Fruit fly (Drosophila melanogaster) whole organism, embryonic: ENCODE results near the gene CG16779.
A peak's percentile ranks its signal among the peaks of the same experiment; 100 is the strongest.

ENCODE experiments used
- ATbp ChIP-seq: fragments of 200-800 bp; sonication (Bioruptor generic); optimal IDR thresholded peaks from 2 replicates; lab custom pipeline; 2017; ENCODE audit warnings: missing biosample characterization, mild to moderate bottlenecking, missing genetic modification characterization, missing genetic modification reagents
- BEAF-32 ChIP-seq: fragments of 200-800 bp; sonication (Bioruptor generic); optimal IDR thresholded peaks from 3 replicates; lab custom pipeline; 2017; ENCODE audit warnings: missing biosample characterization, missing genetic modification characterization, mild to moderate bottlenecking, moderate library complexity, missing genetic modification reagents
- BtbVII ChIP-seq: fragments of 200-800 bp; sonication (Bioruptor generic); optimal IDR thresholded peaks from 3 replicates; lab custom pipeline; 2017; ENCODE audit warnings: missing biosample characterization, mild to moderate bottlenecking, missing genetic modification characterization
- C15 ChIP-seq: fragments of 200-800 bp; sonication (Bioruptor generic); IDR thresholded peaks from 3 replicates; pipeline ENCODE4 v1.3.6; 2022; ENCODE audit warnings: missing biosample characterization, missing genetic modification characterization
- CG10543 ChIP-seq: fragments of 200-800 bp; sonication (Bioruptor generic); optimal IDR thresholded peaks from 3 replicates; lab custom pipeline; 2017; ENCODE audit warnings: missing biosample characterization, mild to moderate bottlenecking, missing genetic modification characterization, moderate library complexity
- CG10979 ChIP-seq: fragments of 200-800 bp; sonication (Bioruptor generic); optimal IDR thresholded peaks from 2 replicates; lab custom pipeline; 2018; ENCODE audit warnings: missing biosample characterization, mild to moderate bottlenecking, missing genetic modification characterization, moderate library complexity
- CG12071 ChIP-seq: fragments of 200-800 bp; sonication (Bioruptor generic); optimal IDR thresholded peaks from 3 replicates; lab custom pipeline; 2018; ENCODE audit warnings: missing biosample characterization, mild to moderate bottlenecking, missing genetic modification characterization
- CG12299 ChIP-seq: fragments of 200-800 bp; sonication (Bioruptor generic); optimal IDR thresholded peaks from 2 replicates; lab custom pipeline; 2018; ENCODE audit warnings: missing biosample characterization, mild to moderate bottlenecking, missing genetic modification characterization
- CG12659 ChIP-seq: fragments of 200-800 bp; sonication (Bioruptor generic); optimal IDR thresholded peaks from 3 replicates; lab custom pipeline; 2017; ENCODE audit warnings: mild to moderate bottlenecking, missing biosample characterization, missing genetic modification reagents, missing genetic modification characterization
- CG13296 ChIP-seq: fragments of 200-800 bp; sonication (Bioruptor generic); optimal IDR thresholded peaks from 3 replicates; lab custom pipeline; 2018; ENCODE audit warnings: missing biosample characterization, mild to moderate bottlenecking, missing genetic modification characterization
- CG13424 ChIP-seq: fragments of 200-800 bp; sonication (Bioruptor generic); optimal IDR thresholded peaks from 2 replicates; lab custom pipeline; 2019; ENCODE audit warnings: missing biosample characterization, mild to moderate bottlenecking, missing genetic modification characterization, moderate library complexity
- CG15601 ChIP-seq: fragments of 200-800 bp; sonication (Bioruptor generic); optimal IDR thresholded peaks from 3 replicates; lab custom pipeline; 2019; ENCODE audit warnings: missing biosample characterization, mild to moderate bottlenecking, missing genetic modification characterization, moderate library complexity
- CG17359 ChIP-seq: fragments of 200-800 bp; sonication (Bioruptor generic); optimal IDR thresholded peaks from 3 replicates; lab custom pipeline; 2018; ENCODE audit warnings: missing biosample characterization, mild to moderate bottlenecking, missing genetic modification characterization, moderate library complexity
- CG2678 ChIP-seq: fragments of 200-800 bp; sonication (Bioruptor generic); optimal IDR thresholded peaks from 3 replicates; lab custom pipeline; 2019; ENCODE audit warnings: missing biosample characterization, mild to moderate bottlenecking, missing genetic modification characterization, moderate library complexity
- CG34376 ChIP-seq: fragments of 200-800 bp; sonication (Bioruptor generic); optimal IDR thresholded peaks from 2 replicates; lab custom pipeline; 2018; ENCODE audit warnings: missing biosample characterization, mild to moderate bottlenecking, missing genetic modification characterization
- CG4328 ChIP-seq: fragments of 200-800 bp; sonication (Bioruptor generic); optimal IDR thresholded peaks from 3 replicates; lab custom pipeline; 2017; ENCODE audit warnings: missing biosample characterization, missing genetic modification reagents, missing genetic modification characterization
- CG4404 ChIP-seq: fragments of 200-800 bp; sonication (Bioruptor generic); IDR thresholded peaks from 2 replicates; pipeline ENCODE4 v1.3.6; 2022; ENCODE audit warnings: missing biosample characterization, missing genetic modification characterization
- CG6272 ChIP-seq: fragments of 200-800 bp; sonication (Bioruptor generic); IDR thresholded peaks from 2 replicates; pipeline ENCODE4 v1.3.6; 2022; ENCODE audit warnings: missing biosample characterization, missing genetic modification characterization
- CG6813 ChIP-seq: fragments of 200-800 bp; sonication (Bioruptor generic); optimal IDR thresholded peaks from 2 replicates; lab custom pipeline; 2017; ENCODE audit warnings: missing biosample characterization, missing genetic modification characterization, mild to moderate bottlenecking, moderate library complexity, missing genetic modification reagents
- CG8290 ChIP-seq, 3 experiments: fragments of 200-800 bp; sonication (Bioruptor generic); optimal IDR thresholded peaks; 2 replicates each; lab custom pipeline; 2016 to 2019; ENCODE audit warnings: missing biosample characterization in 3 of 3, missing genetic modification characterization in 3 of 3, mild to moderate bottlenecking in 2 of 3, moderate library complexity in 1 of 3
- CrebB ChIP-seq: fragments of 200-800 bp; sonication (Bioruptor generic); optimal IDR thresholded peaks from 3 replicates; lab custom pipeline; 2018; ENCODE audit warnings: missing biosample characterization, mild to moderate bottlenecking, missing genetic modification characterization
- Dfd ChIP-seq, 2 experiments: fragments of >200 bp; optimal IDR thresholded peaks; 2 replicates each; lab custom pipeline; 2017; ENCODE audit warnings: missing biosample characterization in 2 of 2, missing genetic modification characterization in 2 of 2
- E2f2 ChIP-seq: fragments of 200-800 bp; sonication (Bioruptor generic); IDR thresholded peaks from 2 replicates; pipeline ENCODE4 v1.3.6; 2022; ENCODE audit warnings: missing biosample characterization, missing genetic modification characterization
- Ets65A ChIP-seq: fragments of 200-800 bp; sonication (Bioruptor generic); peaks from one replicate; lab custom pipeline; 2016; ENCODE audit warnings: missing biosample characterization, missing genetic modification characterization
- Fer1 ChIP-seq: fragments of 200-800 bp; sonication (Bioruptor generic); optimal IDR thresholded peaks from 2 replicates; lab custom pipeline; 2017; ENCODE audit warnings: missing biosample characterization, mild to moderate bottlenecking, missing genetic modification characterization
- GATAe ChIP-seq: fragments of 200-800 bp; sonication (Bioruptor generic); conservative IDR thresholded peaks from 2 replicates; pipeline ENCODE4 v1.3.6; 2022; ENCODE audit warnings: missing biosample characterization, missing genetic modification characterization
- Hsf ChIP-seq: fragments of 200-800 bp; sonication (Bioruptor generic); optimal IDR thresholded peaks from 3 replicates; lab custom pipeline; 2016; ENCODE audit warnings: missing biosample characterization, missing genetic modification characterization
- Med ChIP-seq: fragments of 200-800 bp; sonication (Bioruptor generic); peaks from one replicate; lab custom pipeline; 2016; ENCODE audit warnings: missing biosample characterization, missing genetic modification characterization, mild to moderate bottlenecking, inconsistent platforms, moderate library complexity
- Meics ChIP-seq: fragments of 200-800 bp; sonication (Bioruptor generic); optimal IDR thresholded peaks from 2 replicates; lab custom pipeline; 2017; ENCODE audit warnings: missing biosample characterization, mild to moderate bottlenecking, missing genetic modification characterization
- Nf-YA ChIP-seq: fragments of 200-800 bp; sonication (Bioruptor generic); IDR thresholded peaks from 2 replicates; pipeline ENCODE4 v1.3.6; 2022; ENCODE audit warnings: missing biosample characterization, missing genetic modification characterization
- PHDP ChIP-seq: fragments of 200-800 bp; sonication (Bioruptor generic); optimal IDR thresholded peaks from 3 replicates; lab custom pipeline; 2018; ENCODE audit warnings: missing biosample characterization, mild to moderate bottlenecking, missing genetic modification characterization, moderate library complexity
- Rx ChIP-seq: fragments of 200-800 bp; sonication (Bioruptor generic); IDR thresholded peaks from 2 replicates; pipeline ENCODE4 v1.3.6; 2022; ENCODE audit warnings: missing biosample characterization, missing genetic modification characterization
- caup ChIP-seq: fragments of 200-800 bp; sonication (Bioruptor generic); optimal IDR thresholded peaks from 3 replicates; lab custom pipeline; 2017; ENCODE audit warnings: missing biosample characterization, mild to moderate bottlenecking, missing genetic modification characterization, moderate library complexity; ENCODE audit not compliant: severe bottlenecking
- dmrt99B ChIP-seq: fragments of 200-800 bp; sonication (Bioruptor generic); optimal IDR thresholded peaks from 2 replicates; lab custom pipeline; 2018; ENCODE audit warnings: missing biosample characterization, mild to moderate bottlenecking, missing genetic modification characterization, moderate library complexity
- ftz-f1 ChIP-seq: fragments of 200-800 bp; sonication (Bioruptor generic); optimal IDR thresholded peaks from 2 replicates; lab custom pipeline; 2016; ENCODE audit warnings: missing biosample characterization, missing genetic modification characterization
- fu2 ChIP-seq: fragments of 200-800 bp; sonication (Bioruptor generic); optimal IDR thresholded peaks from 2 replicates; lab custom pipeline; 2016; ENCODE audit warnings: missing biosample characterization, missing genetic modification characterization
- hkb ChIP-seq, 2 experiments: fragments of 200-800 bp in 1 of 2; fragments of >200 bp in 1 of 2; sonication (Bioruptor generic) in 1 of 2; IDR thresholded peaks in 1 of 2; optimal IDR thresholded peaks in 1 of 2; 2 replicates each; pipeline versions ENCODE4 v1.3.6 to Lab custom; 2017 to 2022; ENCODE audit warnings: missing biosample characterization in 1 of 2, missing genetic modification characterization in 1 of 2
- ken ChIP-seq: fragments of 200-800 bp; sonication (Bioruptor generic); IDR thresholded peaks from 3 replicates; pipeline ENCODE4 v1.3.6; 2022; ENCODE audit warnings: missing biosample characterization, missing genetic modification characterization
- lab ChIP-seq: fragments of 200-800 bp; sonication (Bioruptor generic); optimal IDR thresholded peaks from 3 replicates; lab custom pipeline; 2017; ENCODE audit warnings: missing biosample characterization, missing genetic modification characterization, mild to moderate bottlenecking, moderate library complexity, missing genetic modification reagents
- mam ChIP-seq: fragments of 200-800 bp; sonication (Bioruptor generic); optimal IDR thresholded peaks from 3 replicates; lab custom pipeline; 2016; ENCODE audit warnings: missing biosample characterization, missing genetic modification characterization
- mirr ChIP-seq: fragments of 200-800 bp; sonication (Bioruptor generic); optimal IDR thresholded peaks from 3 replicates; lab custom pipeline; 2018; ENCODE audit warnings: missing biosample characterization, mild to moderate bottlenecking, missing genetic modification characterization
- nerfin-1 ChIP-seq: fragments of 200-800 bp; sonication (Bioruptor generic); optimal IDR thresholded peaks from 3 replicates; lab custom pipeline; 2019; ENCODE audit warnings: missing biosample characterization, mild to moderate bottlenecking, missing genetic modification characterization, moderate library complexity
- odd ChIP-seq: fragments of 200-800 bp; sonication (Bioruptor generic); optimal IDR thresholded peaks from 2 replicates; lab custom pipeline; 2017; ENCODE audit warnings: missing biosample characterization, mild to moderate bottlenecking, missing genetic modification characterization
- pfk ChIP-seq: fragments of 200-800 bp; sonication (Bioruptor generic); optimal IDR thresholded peaks from 2 replicates; lab custom pipeline; 2018; ENCODE audit warnings: missing biosample characterization, mild to moderate bottlenecking, missing genetic modification characterization, moderate library complexity
- run ChIP-seq: fragments of 200-800 bp; sonication (Bioruptor generic); optimal IDR thresholded peaks from 3 replicates; lab custom pipeline; 2018; ENCODE audit warnings: missing biosample characterization, mild to moderate bottlenecking, missing genetic modification characterization
- seq ChIP-seq: fragments of 200-800 bp; sonication (Bioruptor generic); IDR thresholded peaks from 2 replicates; pipeline ENCODE4 v1.3.6; 2022; ENCODE audit warnings: missing biosample characterization, missing genetic modification characterization
- so ChIP-seq: fragments of 200-800 bp; sonication (Bioruptor generic); IDR thresholded peaks from 3 replicates; pipeline ENCODE4 v1.3.6; 2022; ENCODE audit warnings: missing biosample characterization, missing genetic modification characterization
- vvl ChIP-seq: fragments of 200-800 bp; sonication (Bioruptor generic); IDR thresholded peaks from 2 replicates; pipeline ENCODE4 v1.3.6; 2022; ENCODE audit warnings: missing biosample characterization, missing genetic modification characterization
- wek ChIP-seq: fragments of 200-800 bp; sonication (Bioruptor generic); optimal IDR thresholded peaks from 3 replicates; lab custom pipeline; 2018; ENCODE audit warnings: missing biosample characterization, mild to moderate bottlenecking, missing genetic modification characterization, moderate library complexity

CG16779 gene

dm6 chr3R:9448320-9448719, 45.2 kb downstream of the CG16779 start:
- TF ChIP-seq vvl (GFP tag; lab: Robert Waterston, UW) (no peak), CG12071 (GFP tag; lab: Kevin White, UChicago) (peak; percentile 53), odd (GFP tag; lab: Kevin White, UChicago) (peak; percentile 15), CG12659 (GFP tag; lab: Kevin White, UChicago) (peak; percentile 7), CG17359 (tag; lab: Kevin White, UChicago) (peak; percentile 36), BtbVII (GFP tag; lab: Kevin White, UChicago) (peak; percentile 41), ken (no peak), ATbp (GFP tag; lab: Kevin White, UChicago) (peak; percentile 52), dmrt99B (peak; percentile 14), pfk (peak; percentile 4), Nf-YA (no peak), Ets65A (no peak), so (GFP tag; lab: Robert Waterston, UW) (no peak), mam (GFP tag; lab: Kevin White, UChicago) (no peak), ftz-f1 (GFP tag; lab: Kevin White, UChicago) (no peak), CG13296 (GFP tag; lab: Kevin White, UChicago) (peak; percentile 56), GATAe (GFP tag; lab: Robert Waterston, UW) (no peak), CG15601 (tag; lab: Kevin White, UChicago) (peak; percentile 23), PHDP (tag; lab: Kevin White, UChicago) (peak; percentile 25), CG12299 (tag; lab: Kevin White, UChicago) (peak; percentile 5), CG6813 (GFP tag; lab: Kevin White, UChicago) (peak; percentile 30), CG6272 (GFP tag; lab: Robert Waterston, UW) (no peak), caup (GFP tag; lab: Kevin White, UChicago) (peak; percentile 29), CrebB (tag; lab: Kevin White, UChicago) (peak; percentile 21), CG34376 (GFP tag; lab: Kevin White, UChicago) (peak; percentile 28), CG4404 (GFP tag; lab: Robert Waterston, UW) (no peak), Hsf (no peak), lab (GFP tag; lab: Kevin White, UChicago) (peak; percentile 59), nerfin-1 (tag; lab: Kevin White, UChicago) (no peak), CG13424 (tag; lab: Kevin White, UChicago) (no peak), mirr (peak; percentile 0), fu2 (GFP tag; lab: Kevin White, UChicago) (no peak), Dfd (GFP tag; optimal IDR thresholded peaks at IDR 0.05; lab: Kevin White, UChicago) (no peak), CG10979 (tag; lab: Kevin White, UChicago) (no peak), hkb (optimal IDR thresholded peaks at IDR 0.05; lab: Kevin White, UChicago) (no peak), hkb (GFP tag; IDR thresholded peaks at IDR 0.05; lab: Robert Waterston, UW) (peak; percentile 32; the same call in 1 of the 2 replicates), E2f2 (GFP tag; lab: Robert Waterston, UW) (0 out of 2 replicates have a peak, but pooled peaks have one; percentile 19), run (tag; lab: Kevin White, UChicago) (no peak), C15 (GFP tag; lab: Robert Waterston, UW) (no peak), Fer1 (GFP tag; lab: Kevin White, UChicago) (peak; percentile 54), Rx (no peak), BEAF-32 (no peak), Med (GFP tag; lab: Kevin White, UChicago) (peak; percentile 58), CG10543 (GFP tag; lab: Kevin White, UChicago) (peak; percentile 46), Meics (peak; percentile 9), CG8290 (GFP tag; optimal IDR thresholded peaks at IDR 0.05; lab: Kevin White, UChicago) (no peak), CG8290 (tag; optimal IDR thresholded peaks at IDR 0.05; lab: Kevin White, UChicago) (peak in 1 of 2 experiments; percentile 10), seq (GFP tag; lab: Robert Waterston, UW) (0 out of 2 replicates have a peak, but pooled peaks have one; percentile 6), CG4328 (GFP tag; lab: Kevin White, UChicago) (peak; percentile 11), CG2678 (peak; percentile 47), wek (peak; percentile 9)
